Fruit fly (Drosophila melanogaster): ENCODE measurements around the gene CG31735.

Gene CG31735

DNA sequence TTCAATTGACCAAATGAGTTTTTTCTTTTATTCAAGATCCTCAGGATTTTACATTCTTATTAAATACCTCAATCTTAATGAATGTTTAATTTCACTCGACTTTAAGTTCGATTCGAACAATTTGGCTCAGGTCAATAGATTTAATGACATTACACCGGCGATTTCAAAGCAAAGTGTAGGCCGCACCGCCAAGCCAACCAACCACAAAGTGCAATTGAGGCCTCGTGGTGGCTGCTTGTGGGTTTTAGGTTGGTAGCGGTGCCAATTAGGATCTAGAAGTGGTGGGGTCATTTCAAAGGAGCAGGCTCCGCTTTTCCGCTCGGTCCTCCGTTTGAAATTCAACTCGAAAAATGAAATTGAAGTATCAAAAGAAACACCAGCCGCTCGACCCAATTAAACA is 21.3 kb downstream of the CG31735 start, which contains the start of gene CG13244:
Gene CG13244, plus strand, starts transcription at position 301 of the 400 bp plus-strand sequence.
- no peak for TF ChIP-seq tai (GFP tag; optimal IDR thresholded peaks at IDR 0.05)
- TF ChIP-seq foxo (GFP tag; optimal IDR thresholded peaks at IDR 0.05): no peak
- no peak for TF ChIP-seq CG32264 (GFP tag; optimal IDR thresholded peaks at IDR 0.05)
- TF ChIP-seq Dif (GFP tag; optimal IDR thresholded peaks at IDR 0.05; ENCODE audit: partially characterized antibody): no peak
- no peak for TF ChIP-seq HLH106 (tag; optimal IDR thresholded peaks at IDR 0.05)
- no peak for TF ChIP-seq CrebA (GFP tag; optimal IDR thresholded peaks at IDR 0.05; ENCODE audit: borderline replicate concordance)
- TF ChIP-seq Sp1 (GFP tag; optimal IDR thresholded peaks at IDR 0.05): no peak
- TF ChIP-seq pan (optimal IDR thresholded peaks at IDR 0.05): no peak
- no peak for TF ChIP-seq ey (GFP tag; optimal IDR thresholded peaks at IDR 0.05)
- TF ChIP-seq jim (GFP tag; optimal IDR thresholded peaks at IDR 0.05): no peak
- TF ChIP-seq sage (GFP tag; optimal IDR thresholded peaks at IDR 0.05): no peak
- TF ChIP-seq Rel (GFP tag; optimal IDR thresholded peaks at IDR 0.05): no peak
- no peak for TF ChIP-seq Rel (tag; optimal IDR thresholded peaks at IDR 0.05)
- no peak for TF ChIP-seq dl (GFP tag; optimal IDR thresholded peaks at IDR 0.05; ENCODE audit: insufficient read depth in 1 of 2, partially characterized antibody in 2 of 2)
- no peak for TF ChIP-seq dmrt93B (GFP tag; optimal IDR thresholded peaks at IDR 0.05)
- TF ChIP-seq Hr78 (GFP tag; optimal IDR thresholded peaks at IDR 0.05): no peak

DNA sequence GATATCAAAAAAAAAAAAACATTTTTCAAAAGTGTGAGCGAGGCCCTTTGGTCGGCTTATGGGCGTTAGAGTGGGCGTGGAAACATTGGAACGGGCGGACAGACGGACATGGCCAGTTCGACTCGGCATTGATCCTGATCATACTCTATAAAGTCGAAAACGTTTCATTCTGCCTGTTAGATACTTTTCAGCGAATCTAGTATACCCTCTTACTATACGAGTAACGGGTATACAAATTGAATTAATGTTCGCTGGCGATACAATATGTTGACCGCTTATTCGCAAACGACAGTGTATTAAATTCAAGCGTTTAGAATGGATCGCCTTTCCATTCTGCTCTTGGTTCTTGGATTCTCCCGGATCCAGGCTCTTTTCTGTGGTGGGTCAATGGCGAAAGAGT is 27.8 kb downstream of the CG31735 start, which contains the start of gene CG4793:
Gene CG4793, plus strand, starts transcription at position 301 of the 400 bp plus-strand sequence.
- TF ChIP-seq Dfd (GFP tag; optimal IDR thresholded peaks at IDR 0.05): peak; percentile 44
- no peak for TF ChIP-seq woc (GFP tag; optimal IDR thresholded peaks at IDR 0.05)
- peak; percentile 47 for TF ChIP-seq pan (optimal IDR thresholded peaks at IDR 0.05)
- TF ChIP-seq OdsH (GFP tag; optimal IDR thresholded peaks at IDR 0.05): peak; percentile 2

dm6 chr2L:15936138-15936537 is 40.9 kb downstream of the CG31735 start:
- no peak for TF ChIP-seq Mio (GFP tag; optimal IDR thresholded peaks at IDR 0.05)
- TF ChIP-seq Rel (GFP tag; optimal IDR thresholded peaks at IDR 0.05): no peak
- TF ChIP-seq Rel (tag; optimal IDR thresholded peaks at IDR 0.05): peak; percentile 44

DNA sequence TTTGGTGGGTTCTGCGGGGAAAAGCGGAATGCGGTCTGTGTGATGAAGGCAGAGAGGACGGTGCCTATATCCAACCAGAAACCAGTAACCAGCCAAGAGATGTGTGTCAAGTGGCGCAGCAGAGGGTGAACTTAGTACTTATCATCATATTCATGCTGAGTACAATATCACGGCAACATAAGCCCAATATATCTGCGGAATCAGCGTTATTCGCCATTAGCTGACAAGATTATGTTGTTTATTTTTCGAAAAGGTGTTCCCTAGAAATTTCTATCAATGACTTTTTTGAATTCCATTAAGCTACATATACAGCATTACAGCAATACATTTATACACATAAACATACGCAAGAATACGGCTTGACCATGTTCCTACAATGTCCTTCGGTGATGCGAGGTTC is 45.9 kb downstream of the CG31735 start, which contains the start of gene CG12448:
Gene CG12448, plus strand, starts transcription at position 301 of the 400 bp plus-strand sequence.
- TF ChIP-seq psq (GFP tag; optimal IDR thresholded peaks at IDR 0.05) (no peak), jim (GFP tag; optimal IDR thresholded peaks at IDR 0.05) (no peak), Hr83 (GFP tag; optimal IDR thresholded peaks at IDR 0.05; ENCODE audit: poor library complexity, severe bottlenecking) (no peak)
